Fruit fly (Drosophila melanogaster) whole organism, prepupa: Measurements from ENCODE around the gene CG18788.
A peak's percentile ranks its signal among the peaks of the same experiment; 100 is the strongest.

Experiments
- CG31627 ChIP-seq: fragments of 200-800 bp; sonication (Bioruptor generic); optimal IDR thresholded peaks from 3 replicates; lab custom pipeline; 2016; ENCODE audit warnings: missing biosample characterization, missing genetic modification characterization
- CG34406 ChIP-seq: fragments of 200-800 bp; sonication (Bioruptor generic); optimal IDR thresholded peaks from 3 replicates; lab custom pipeline; 2016; ENCODE audit warnings: missing biosample characterization, missing genetic modification characterization
- CG6808 ChIP-seq: fragments of 200-800 bp; sonication (Bioruptor generic); optimal IDR thresholded peaks from 3 replicates; lab custom pipeline; 2017; ENCODE audit warnings: missing biosample characterization, missing genetic modification characterization, mild to moderate bottlenecking, moderate library complexity, missing genetic modification reagents
- CG6854 ChIP-seq: fragments of 200-800 bp; sonication (Bioruptor generic); optimal IDR thresholded peaks from 2 replicates; lab custom pipeline; 2017; ENCODE audit warnings: missing biosample characterization, mild to moderate bottlenecking, missing genetic modification characterization
- CG8632 ChIP-seq: fragments of 200-800 bp; sonication (Bioruptor generic); optimal IDR thresholded peaks from 3 replicates; lab custom pipeline; 2016; ENCODE audit warnings: missing biosample characterization, missing genetic modification characterization
- Eip75B ChIP-seq: fragments of 200-800 bp; sonication (Bioruptor generic); optimal IDR thresholded peaks from 3 replicates; lab custom pipeline; 2016; ENCODE audit warnings: missing biosample characterization, missing genetic modification characterization
- Lpt ChIP-seq: fragments of 200-800 bp; sonication (Bioruptor generic); optimal IDR thresholded peaks from 3 replicates; lab custom pipeline; 2016; ENCODE audit warnings: missing biosample characterization, missing genetic modification characterization
- Sox15 ChIP-seq: fragments of 200-800 bp; sonication (Bioruptor generic); optimal IDR thresholded peaks from 3 replicates; lab custom pipeline; 2016; ENCODE audit warnings: missing biosample characterization, missing genetic modification characterization
- achi ChIP-seq: fragments of 200-800 bp; sonication (Bioruptor generic); optimal IDR thresholded peaks from 3 replicates; lab custom pipeline; 2016; ENCODE audit warnings: missing biosample characterization, missing genetic modification characterization
- cyc ChIP-seq: fragments of 200-800 bp; sonication (Bioruptor generic); optimal IDR thresholded peaks from 3 replicates; lab custom pipeline; 2016; ENCODE audit warnings: missing biosample characterization, missing genetic modification characterization
- esn ChIP-seq: fragments of 200-800 bp; sonication (Bioruptor generic); optimal IDR thresholded peaks from 2 replicates; lab custom pipeline; 2016; ENCODE audit warnings: missing biosample characterization, mild to moderate bottlenecking, missing genetic modification characterization, moderate library complexity
- net ChIP-seq: fragments of 200-800 bp; sonication (Bioruptor generic); optimal IDR thresholded peaks from 3 replicates; lab custom pipeline; 2016; ENCODE audit warnings: missing biosample characterization, missing genetic modification characterization
- vri ChIP-seq: fragments of 200-800 bp; sonication (Bioruptor generic); optimal IDR thresholded peaks from 3 replicates; lab custom pipeline; 2016; ENCODE audit warnings: missing biosample characterization, mild to moderate bottlenecking, missing genetic modification characterization

- TF ChIP-seq vri (GFP tag; lab: Kevin White, UChicago) (no peak), CG6808 (GFP tag; lab: Kevin White, UChicago) (no peak), CG34406 (GFP tag; lab: Kevin White, UChicago) (no peak), CG6854 (GFP tag; lab: Kevin White, UChicago) (no peak), net (GFP tag; lab: Kevin White, UChicago) (no peak), Sox15 (GFP tag; lab: Kevin White, UChicago) (no peak), esn (GFP tag; lab: Kevin White, UChicago) (peak; percentile 32), CG31627 (peak; percentile 41), cyc (GFP tag; lab: Kevin White, UChicago) (peak; percentile 34), Eip75B (GFP tag; lab: Kevin White, UChicago) (no peak), CG8632 (GFP tag; lab: Kevin White, UChicago) (no peak), Lpt (no peak), achi (GFP tag; lab: Kevin White, UChicago) (peak; percentile 1)
Measured at dm6 chr2L:12013243-12013642, 20.7 kb upstream of the CG18788 start.
